Worm (Caenorhabditis elegans) whole organism, L4 larva: ENCODE measurements around the gene cyn-11.

Source experiments
- F49E8.2 ChIP-seq: sonication (generic microtip); optimal IDR thresholded peaks from 2 replicates; lab custom pipeline; 2016; ENCODE audit warnings: missing compliant biosample characterization, mild to moderate bottlenecking, missing genetic modification characterization, borderline replicate concordance
- R02D3.7 ChIP-seq: fragments of 150-350 bp; sonication (generic microtip); optimal IDR thresholded peaks from 3 replicates; lab custom pipeline; 2014; ENCODE audit warnings: missing biosample characterization, missing genetic modification characterization
- T20F7.1 ChIP-seq: fragments of 200-800 bp; sonication (Bioruptor generic); optimal IDR thresholded peaks from 2 replicates; lab custom pipeline; 2018; ENCODE audit warnings: mild to moderate bottlenecking, missing genetic modification characterization, missing compliant biosample characterization
- aly-2 ChIP-seq: sonication (generic microtip); optimal IDR thresholded peaks from 2 replicates; lab custom pipeline; 2018; ENCODE audit warnings: missing biosample characterization, missing genetic modification characterization
- ama-1 ChIP-seq: fragments of 150-350 bp; optimal IDR thresholded peaks from 2 replicates; lab custom pipeline; 2014; ENCODE audit warnings: inconsistent platforms, mixed read lengths
- ceh-28 ChIP-seq: fragments of 150-350 bp; optimal IDR thresholded peaks from 2 replicates; lab custom pipeline; 2014; ENCODE audit warnings: missing biosample characterization, missing genetic modification reagents, missing genetic modification characterization
- ceh-44 ChIP-seq: fragments of 200-800 bp; sonication (Bioruptor generic); IDR thresholded peaks from 2 replicates; pipeline ENCODE4 v1.3.6; 2022; ENCODE audit warnings: missing genetic modification reagents, missing genetic modification characterization, missing compliant biosample characterization
- ceh-82 ChIP-seq: sonication (generic microtip); optimal IDR thresholded peaks from 2 replicates; lab custom pipeline; 2017; ENCODE audit warnings: missing biosample characterization, missing genetic modification characterization
- ces-1 ChIP-seq: fragments of 150-350 bp; sonication (generic microtip); optimal IDR thresholded peaks from 4 replicates; lab custom pipeline; 2014; ENCODE audit warnings: missing biosample characterization, missing genetic modification reagents, missing genetic modification characterization
- daf-12 ChIP-seq: fragments of 150-350 bp; optimal IDR thresholded peaks from 2 replicates; lab custom pipeline; 2014; ENCODE audit warnings: missing biosample characterization, missing genetic modification reagents, missing genetic modification characterization
- daf-16 ChIP-seq, 3 experiments: sonication (generic microtip); optimal IDR thresholded peaks; 2 replicates each; lab custom pipeline; 2016 to 2017; ENCODE audit warnings: missing genetic modification characterization in 3 of 3, missing genetic modification reagents in 3 of 3, mild to moderate bottlenecking in 2 of 3, missing compliant biosample characterization in 2 of 3, missing biosample characterization in 1 of 3, moderate library complexity in 1 of 3
- dmd-6 ChIP-seq: fragments of 200-800 bp; sonication (Bioruptor generic); IDR thresholded peaks from 2 replicates; pipeline ENCODE4 v1.3.6; 2022; ENCODE audit warnings: missing genetic modification reagents, missing genetic modification characterization, missing compliant biosample characterization
- duxl-1 ChIP-seq: sonication (generic microtip); optimal IDR thresholded peaks from 2 replicates; lab custom pipeline; 2016; ENCODE audit warnings: mild to moderate bottlenecking, missing genetic modification characterization, moderate library complexity, missing compliant biosample characterization; ENCODE audit not compliant: poor library complexity
- dve-1 ChIP-seq: sonication (generic microtip); optimal IDR thresholded peaks from 2 replicates; lab custom pipeline; 2017; ENCODE audit warnings: antibody characterized with exemption, mild to moderate bottlenecking, missing genetic modification characterization, missing compliant biosample characterization; ENCODE audit not compliant: insufficient read depth
- hlh-11 ChIP-seq: fragments of 200-800 bp; sonication (Bioruptor generic); optimal IDR thresholded peaks from 2 replicates; lab custom pipeline; 2018; ENCODE audit warnings: mild to moderate bottlenecking, missing genetic modification characterization, missing compliant biosample characterization
- hlh-30 ChIP-seq: sonication (generic microtip); optimal IDR thresholded peaks from 2 replicates; lab custom pipeline; 2017; ENCODE audit warnings: antibody characterized with exemption, mild to moderate bottlenecking, missing genetic modification characterization, missing compliant biosample characterization; ENCODE audit not compliant: insufficient read depth
- lim-7 ChIP-seq: fragments of 200-800 bp; sonication (Bioruptor generic); IDR thresholded peaks from 2 replicates; pipeline ENCODE4 v1.3.6; 2022; ENCODE audit warnings: missing genetic modification characterization, missing compliant biosample characterization
- lin-39 ChIP-seq: fragments of 150-350 bp; optimal IDR thresholded peaks from 2 replicates; lab custom pipeline; 2014; ENCODE audit warnings: missing biosample characterization, missing genetic modification reagents, missing genetic modification characterization
- lsy-2 ChIP-seq, 2 experiments: fragments of 150-350 bp in 1 of 2; sonication (generic microtip) in 1 of 2; optimal IDR thresholded peaks; 2 replicates each; lab custom pipeline; 2014 to 2017; ENCODE audit warnings: missing biosample characterization in 2 of 2, missing genetic modification characterization in 2 of 2
- madf-5 ChIP-seq, 2 experiments: fragments of 200-800 bp; sonication (Bioruptor generic); IDR thresholded peaks; 2 replicates each; pipeline ENCODE4 v1.3.6; 2022; ENCODE audit warnings: missing compliant biosample characterization in 2 of 2, missing genetic modification characterization in 2 of 2
- mes-2 ChIP-seq: sonication (generic microtip); optimal IDR thresholded peaks from 2 replicates; lab custom pipeline; 2016; ENCODE audit warnings: missing genotype, mild to moderate bottlenecking, missing genetic modification characterization, missing compliant biosample characterization; ENCODE audit not compliant: poor library complexity, severe bottlenecking
- mxl-2 ChIP-seq: fragments of 200-800 bp; sonication (Bioruptor generic); conservative IDR thresholded peaks from 2 replicates; pipeline ENCODE4 v1.3.6; 2022; ENCODE audit warnings: missing genetic modification reagents, missing genetic modification characterization, missing compliant biosample characterization
- mxl-3 ChIP-seq: fragments of 200-800 bp; sonication (Bioruptor generic); optimal IDR thresholded peaks from 2 replicates; lab custom pipeline; 2018; ENCODE audit warnings: mild to moderate bottlenecking, missing genetic modification characterization, missing compliant biosample characterization
- nhr-111 ChIP-seq: fragments of 200-800 bp; sonication (Bioruptor generic); optimal IDR thresholded peaks from 2 replicates; lab custom pipeline; 2018; ENCODE audit warnings: mild to moderate bottlenecking, missing genetic modification characterization, missing compliant biosample characterization
- nhr-237 ChIP-seq: sonication (generic microtip); optimal IDR thresholded peaks from 2 replicates; lab custom pipeline; 2017; ENCODE audit warnings: missing biosample characterization, missing genetic modification characterization
- nhr-28 ChIP-seq: fragments of 150-350 bp; optimal IDR thresholded peaks from 2 replicates; lab custom pipeline; 2014; ENCODE audit warnings: missing biosample characterization, missing genetic modification characterization
- nhr-48 ChIP-seq: sonication (generic microtip); optimal IDR thresholded peaks from 2 replicates; lab custom pipeline; 2016; ENCODE audit warnings: mild to moderate bottlenecking, missing genetic modification characterization, missing compliant biosample characterization
- pha-4 ChIP-seq, 2 experiments: fragments of 150-350 bp in 1 of 2; fragments of 200-800 bp in 1 of 2; sonication (Bioruptor generic) in 1 of 2; IDR thresholded peaks in 1 of 2; optimal IDR thresholded peaks in 1 of 2; 2 replicates each; pipeline versions ENCODE4 v1.3.6 to Lab custom; 2014 to 2022; ENCODE audit warnings: missing genetic modification characterization in 2 of 2, missing genetic modification reagents in 2 of 2, missing biosample characterization in 1 of 2, missing compliant biosample characterization in 1 of 2
- pqm-1 ChIP-seq: sonication (generic microtip); optimal IDR thresholded peaks from 2 replicates; lab custom pipeline; 2017; ENCODE audit warnings: missing biosample characterization, missing genetic modification characterization
- sdz-12 ChIP-seq: fragments of 200-800 bp; sonication (Bioruptor generic); optimal IDR thresholded peaks from 2 replicates; lab custom pipeline; 2018; ENCODE audit warnings: mild to moderate bottlenecking, missing genetic modification characterization, missing compliant biosample characterization
- snpc-1.2 ChIP-seq: fragments of 200-800 bp; sonication (Bioruptor generic); IDR thresholded peaks from 2 replicates; pipeline ENCODE4 v1.3.6; 2022; ENCODE audit warnings: missing genetic modification reagents, missing genetic modification characterization, missing compliant biosample characterization
- unc-62 ChIP-seq, 3 experiments: fragments of 150-350 bp in 1 of 3; sonication (generic microtip); optimal IDR thresholded peaks in 2 of 3; peaks in 1 of 3; 1 replicate in 1 of 3; 2 replicates in 2 of 3; lab custom pipeline; 2014 to 2017; ENCODE audit warnings: missing biosample characterization in 3 of 3, missing genetic modification characterization in 3 of 3, missing genetic modification reagents in 3 of 3, missing genotype in 1 of 3
- vab-7 ChIP-seq: fragments of 200-800 bp; sonication (Bioruptor generic); IDR thresholded peaks from 2 replicates; pipeline ENCODE4 v1.3.6; 2022; ENCODE audit warnings: missing genetic modification reagents, missing genetic modification characterization, missing compliant biosample characterization

cyn-11 gene

ce11 chrII:8704413-8704874 lies 11.6 kb downstream of the cyn-11 start, which contains the start of gene prx-5:
Gene prx-5, plus strand, starts transcription at chrII:8704824.
- TF ChIP-seq ama-1 (lab: Kevin White, UChicago), result no peak
- TF ChIP-seq pqm-1, result peak; percentile 35
- TF ChIP-seq T20F7.1, result peak; percentile 10
- TF ChIP-seq nhr-28 (tag; lab: Kevin White, UChicago), result peak; percentile 77
- peak; percentile 29; the same call in 1 of the 2 replicates for TF ChIP-seq dmd-6 (GFP tag; lab: Robert Waterston, UW)
- TF ChIP-seq ces-1, result no peak
- peak; percentile 32 for TF ChIP-seq dve-1 (tag; lab: Kevin White, UChicago)
- TF ChIP-seq, all 104 proteins: peak for 5

- no peak for TF ChIP-seq ama-1 (lab: Kevin White, UChicago)
- TF ChIP-seq lin-39 (tag; lab: Kevin White, UChicago), result no peak
- no peak for TF ChIP-seq R02D3.7 (tag; lab: Kevin White, UChicago)
- no peak for TF ChIP-seq sdz-12 (GFP tag; lab: Kevin White, UChicago)
- TF ChIP-seq F49E8.2 (tag; lab: Kevin White, UChicago), result no peak
Measured at ce11 chrII:8703729-8704128, 12.4 kb downstream of the cyn-11 start, which contains the start of gene ceh-7. Gene ceh-7, minus strand, starts transcription at chrII:8703829.

- TF ChIP-seq snpc-1.2 (GFP tag; lab: Robert Waterston, UW) (no peak), mes-2 (tag; lab: Kevin White, UChicago) (no peak), ceh-82 (tag; lab: Kevin White, UChicago) (no peak), ces-1 (no peak), aly-2 (tag; lab: Kevin White, UChicago) (no peak), hlh-30 (tag; lab: Kevin White, UChicago) (no peak), daf-16 (GFP tag; optimal IDR thresholded peaks at IDR 0.05; lab: Kevin White, UChicago) (no peak), daf-16 (tag; optimal IDR thresholded peaks at IDR 0.05; lab: Kevin White, UChicago) (no peak), madf-5 (GFP tag; IDR thresholded peaks at IDR 0.05; lab: Robert Waterston, UW) (no peak), vab-7 (GFP tag; lab: Robert Waterston, UW) (no peak), daf-12 (tag; lab: Kevin White, UChicago) (no peak), nhr-48 (tag; lab: Kevin White, UChicago) (no peak), pha-4 (GFP tag; IDR thresholded peaks at IDR 0.05; lab: Robert Waterston, UW) (no peak), pha-4 (tag; optimal IDR thresholded peaks at IDR 0.05; lab: Kevin White, UChicago) (no peak), lim-7 (GFP tag; lab: Robert Waterston, UW) (no peak), lin-39 (tag; lab: Kevin White, UChicago) (no peak)
- TF ChIP-seq, all 104 proteins: peak for 0
Measured at ce11 chrII:8701619-8702350, 14.3 kb downstream of the cyn-11 start, which contains the start of gene sphk-1. Gene sphk-1, minus strand, starts transcription at chrII:8701669.

- TF ChIP-seq ceh-44 (GFP tag; lab: Robert Waterston, UW) (no peak), nhr-237 (tag; lab: Kevin White, UChicago) (no peak), unc-62 (GFP tag; optimal IDR thresholded peaks at IDR 0.05 in 1 of 2; lab: Kevin White, UChicago) (peak in 1 of 2 experiments; percentile 49), unc-62 (tag; optimal IDR thresholded peaks at IDR 0.05; lab: Kevin White, UChicago) (no peak), lsy-2 (tag; optimal IDR thresholded peaks at IDR 0.05; lab: Kevin White, UChicago) (peak in 1 of 2 experiments; percentile 84)
Measured at ce11 chrII:8701059-8701458, 15.0 kb downstream of the cyn-11 start.

ce11 chrII:8698828-8699227 lies 17.3 kb downstream of the cyn-11 start, which contains the start of gene chdh-1:
Gene chdh-1, minus strand, starts transcription at chrII:8698928.
- TF ChIP-seq hlh-30 (tag; lab: Kevin White, UChicago) (no peak), ama-1 (lab: Kevin White, UChicago) (peak; percentile 45), nhr-111 (no peak), T20F7.1 (no peak), mxl-3 (GFP tag; lab: Kevin White, UChicago) (no peak), unc-62 (GFP tag; optimal IDR thresholded peaks at IDR 0.05 in 1 of 2; lab: Kevin White, UChicago) (peak in 1 of 2 experiments; percentile 31), unc-62 (tag; optimal IDR thresholded peaks at IDR 0.05; lab: Kevin White, UChicago) (no peak), hlh-11 (tag; lab: Kevin White, UChicago) (no peak), duxl-1 (tag; lab: Kevin White, UChicago) (no peak), mxl-2 (GFP tag; lab: Robert Waterston, UW) (no peak), ceh-28 (no peak)
- TF ChIP-seq, all 104 proteins: peak for 2
